Worm (Caenorhabditis elegans) whole organism, L3 larva: ENCODE measurements around the gene thoc-7.

Source experiments
- egl-27 ChIP-seq: sonication (generic microtip); optimal IDR thresholded peaks from 4 replicates; lab custom pipeline; 2017; ENCODE audit warnings: missing biosample characterization, missing genetic modification reagents, missing genetic modification characterization
- elt-1 ChIP-seq: fragments of 150-350 bp; optimal IDR thresholded peaks from 2 replicates; lab custom pipeline; 2014; ENCODE audit warnings: missing biosample characterization, missing genetic modification characterization
- elt-3 ChIP-seq, 3 experiments: fragments of 150-350 bp in 1 of 3; sonication (generic microtip) in 2 of 3; optimal IDR thresholded peaks; 2 replicates in 2 of 3; 4 replicates in 1 of 3; lab custom pipeline; 2014 to 2017; ENCODE audit warnings: missing biosample characterization in 3 of 3, missing genetic modification characterization in 3 of 3
- jun-1 ChIP-seq: fragments of 150-350 bp; optimal IDR thresholded peaks from 2 replicates; lab custom pipeline; 2014; ENCODE audit warnings: missing biosample characterization, missing genetic modification reagents, missing genetic modification characterization
- lin-39 ChIP-seq: fragments of 150-350 bp; optimal IDR thresholded peaks from 2 replicates; lab custom pipeline; 2018; ENCODE audit warnings: missing biosample characterization, missing genetic modification reagents, missing genetic modification characterization
- nhr-12 ChIP-seq: fragments of 150-350 bp; optimal IDR thresholded peaks from 2 replicates; lab custom pipeline; 2014; ENCODE audit warnings: missing biosample characterization, missing genetic modification characterization
- nhr-77 ChIP-seq: fragments of 150-350 bp; optimal IDR thresholded peaks from 2 replicates; lab custom pipeline; 2014; ENCODE audit warnings: missing biosample characterization, missing genetic modification characterization
- pha-4 ChIP-seq: fragments of 150-350 bp; optimal IDR thresholded peaks from 2 replicates; lab custom pipeline; 2014; ENCODE audit warnings: missing biosample characterization, missing genetic modification reagents, missing genetic modification characterization
- skn-1 ChIP-seq: fragments of 150-350 bp; optimal IDR thresholded peaks from 2 replicates; lab custom pipeline; 2014; ENCODE audit warnings: missing biosample characterization, missing genetic modification characterization
- snpc-4 ChIP-seq: fragments of 150-350 bp; optimal IDR thresholded peaks from 2 replicates; lab custom pipeline; 2014; ENCODE audit warnings: missing biosample characterization, missing genetic modification characterization
- unc-62 ChIP-seq: fragments of 150-350 bp; sonication (generic microtip); optimal IDR thresholded peaks from 4 replicates; lab custom pipeline; 2014; ENCODE audit warnings: missing biosample characterization, missing genetic modification reagents, missing genetic modification characterization
- zag-1 ChIP-seq: fragments of 150-350 bp; optimal IDR thresholded peaks from 2 replicates; lab custom pipeline; 2014; ENCODE audit warnings: missing biosample characterization, missing genetic modification characterization

DNA sequence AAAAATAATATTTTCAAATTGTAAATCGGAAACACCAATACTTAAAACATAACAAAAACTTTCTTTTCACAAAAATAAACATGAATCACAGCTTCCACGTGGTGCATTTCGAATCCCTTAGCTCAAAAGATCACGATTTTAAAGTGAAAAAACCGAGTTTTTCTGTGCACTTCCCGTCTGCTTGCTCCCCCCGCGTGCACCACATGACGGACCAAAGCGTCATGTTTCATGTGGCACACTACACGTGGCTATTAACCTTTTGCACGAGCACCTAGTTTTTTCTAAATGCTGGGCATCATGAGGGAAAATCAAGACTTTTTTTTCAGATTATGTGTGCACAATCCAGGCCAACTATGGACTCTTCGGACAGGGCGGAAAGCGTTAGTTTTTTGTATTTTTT, 1.7 kb upstream of the thoc-7 start:
- no peak for TF ChIP-seq skn-1 (tag; lab: Kevin White, UChicago)
- no peak for TF ChIP-seq elt-1
- TF ChIP-seq snpc-4, result no peak
- TF ChIP-seq egl-27, result no peak
- TF ChIP-seq elt-3 (tag; optimal IDR thresholded peaks at IDR 0.05; lab: Kevin White, UChicago), result no peak
- TF ChIP-seq lin-39 (tag; lab: Kevin White, UChicago), result no peak
- TF ChIP-seq pha-4 (tag; lab: Kevin White, UChicago), result no peak
- TF ChIP-seq nhr-12 (tag; lab: Kevin White, UChicago), result no peak
- TF ChIP-seq nhr-77, result no peak
- no peak for TF ChIP-seq jun-1 (tag; lab: Kevin White, UChicago)
- TF ChIP-seq zag-1, result no peak
- no peak for TF ChIP-seq unc-62 (GFP tag; lab: Kevin White, UChicago)
